Fruit fly (Drosophila melanogaster) whole organism, pupa: ENCODE results near the gene CheA87a.

Experiments
- CG10348 ChIP-seq: fragments of 200-800 bp; sonication (Bioruptor generic); IDR thresholded peaks from 2 replicates; pipeline ENCODE4 v1.3.6; 2022; ENCODE audit warnings: missing biosample characterization, missing genetic modification characterization
- CG12605 ChIP-seq: fragments of 200-800 bp; sonication (Bioruptor generic); IDR thresholded peaks from 2 replicates; pipeline ENCODE4 v1.3.6; 2022; ENCODE audit warnings: missing biosample characterization, missing genetic modification characterization
- CG13204 ChIP-seq: fragments of 200-800 bp; sonication (Bioruptor generic); optimal IDR thresholded peaks from 2 replicates; lab custom pipeline; 2018; ENCODE audit warnings: missing biosample characterization, mild to moderate bottlenecking, missing genetic modification characterization, moderate library complexity
- CG14655 ChIP-seq: fragments of 200-800 bp; sonication (Bioruptor generic); optimal IDR thresholded peaks from 3 replicates; lab custom pipeline; 2017; ENCODE audit warnings: mild to moderate bottlenecking, missing biosample characterization, missing genetic modification reagents, missing genetic modification characterization
- CG15710 ChIP-seq: fragments of 200-800 bp; sonication (Bioruptor generic); optimal IDR thresholded peaks from 2 replicates; lab custom pipeline; 2018; ENCODE audit warnings: missing biosample characterization, mild to moderate bottlenecking, missing genetic modification characterization, moderate library complexity
- CG17806 ChIP-seq: fragments of 200-800 bp; sonication (Bioruptor generic); optimal IDR thresholded peaks from 2 replicates; lab custom pipeline; 2018; ENCODE audit warnings: missing biosample characterization, mild to moderate bottlenecking, missing genetic modification characterization, moderate library complexity
- CG32121 ChIP-seq: fragments of 200-800 bp; sonication (Bioruptor generic); IDR thresholded peaks from 2 replicates; pipeline ENCODE4 v1.3.6; 2022; ENCODE audit warnings: missing biosample characterization, missing genetic modification characterization
- CG34367 ChIP-seq: fragments of 200-800 bp; sonication (Bioruptor generic); optimal IDR thresholded peaks from 2 replicates; lab custom pipeline; 2018; ENCODE audit warnings: missing biosample characterization, mild to moderate bottlenecking, missing genetic modification characterization
- CG4496 ChIP-seq: fragments of 200-800 bp; sonication (Bioruptor generic); IDR thresholded peaks from 3 replicates; pipeline ENCODE4 v1.3.6; 2022; ENCODE audit warnings: missing biosample characterization, missing genetic modification characterization
- CG8159 ChIP-seq: fragments of 200-800 bp; sonication (Bioruptor generic); optimal IDR thresholded peaks from 3 replicates; lab custom pipeline; 2018; ENCODE audit warnings: missing biosample characterization, mild to moderate bottlenecking, missing genetic modification characterization, moderate library complexity
- CG8301 ChIP-seq: fragments of 200-800 bp; sonication (Bioruptor generic); optimal IDR thresholded peaks from 2 replicates; lab custom pipeline; 2018; ENCODE audit warnings: missing biosample characterization, mild to moderate bottlenecking, missing genetic modification characterization
- CG9948 ChIP-seq: fragments of 200-800 bp; sonication (Bioruptor generic); optimal IDR thresholded peaks from 2 replicates; lab custom pipeline; 2018; ENCODE audit warnings: missing biosample characterization, mild to moderate bottlenecking, missing genetic modification characterization, moderate library complexity
- D1 ChIP-seq: fragments of 200-800 bp; sonication (Bioruptor generic); optimal IDR thresholded peaks from 2 replicates; lab custom pipeline; 2018; ENCODE audit warnings: missing biosample characterization, mild to moderate bottlenecking, missing genetic modification characterization, moderate library complexity
- EcR ChIP-seq: fragments of 200-800 bp; sonication (Bioruptor generic); optimal IDR thresholded peaks from 3 replicates; lab custom pipeline; 2019; ENCODE audit warnings: missing biosample characterization, missing genetic modification characterization, mild to moderate bottlenecking, moderate library complexity, missing genetic modification reagents
- Ets98B ChIP-seq: fragments of 200-800 bp; sonication (Bioruptor generic); IDR thresholded peaks from 2 replicates; pipeline ENCODE4 v1.3.6; 2022; ENCODE audit warnings: missing biosample characterization, missing genetic modification characterization
- Pif1A ChIP-seq: fragments of 200-800 bp; sonication (Bioruptor generic); optimal IDR thresholded peaks from 3 replicates; lab custom pipeline; 2016; ENCODE audit warnings: missing biosample characterization, missing genetic modification characterization
- Pif1B ChIP-seq: fragments of 200-800 bp; sonication (Bioruptor generic); optimal IDR thresholded peaks from 3 replicates; lab custom pipeline; 2016; ENCODE audit warnings: missing biosample characterization, missing genetic modification characterization
- Snoo ChIP-seq: fragments of 200-800 bp; sonication (Bioruptor generic); optimal IDR thresholded peaks from 3 replicates; lab custom pipeline; 2017; ENCODE audit warnings: missing biosample characterization, mild to moderate bottlenecking, missing genetic modification characterization, inconsistent platforms
- fd96Ca ChIP-seq: fragments of 200-800 bp; sonication (Bioruptor generic); IDR thresholded peaks from 3 replicates; pipeline ENCODE4 v1.3.6; 2022; ENCODE audit warnings: missing biosample characterization, missing genetic modification characterization
- gl ChIP-seq: fragments of 200-800 bp; sonication (Bioruptor generic); optimal IDR thresholded peaks from 2 replicates; lab custom pipeline; 2018; ENCODE audit warnings: missing biosample characterization, mild to moderate bottlenecking, missing genetic modification characterization
- rn ChIP-seq: fragments of 200-800 bp; sonication (Bioruptor generic); IDR thresholded peaks from 2 replicates; pipeline ENCODE4 v1.3.6; 2022; ENCODE audit warnings: missing biosample characterization, missing genetic modification characterization

CheA87a gene

dm6 chr3R:13412704-13413103, 43.3 kb downstream of the CheA87a start:
- TF ChIP-seq D1 (tag; lab: Kevin White, UChicago) (no peak), CG34367 (tag; lab: Kevin White, UChicago) (no peak), CG13204 (GFP tag; lab: Kevin White, UChicago) (no peak), CG8301 (tag; lab: Kevin White, UChicago) (no peak), CG32121 (GFP tag; lab: Robert Waterston, UW) (peak; percentile 18; the same call in 1 of the 2 replicates), CG8159 (no peak), Ets98B (GFP tag; lab: Robert Waterston, UW) (peak; percentile 32), fd96Ca (no peak), CG15710 (tag; lab: Kevin White, UChicago) (no peak), EcR (no peak)

dm6 chr3R:13415186-13415585, 45.7 kb downstream of the CheA87a start, which contains the start of gene yellow-e:
yellow-e (minus strand) TSS chr3R:13415286.
- 0 out of 3 replicates have a peak, but pooled peaks have one; percentile 19 for TF ChIP-seq CG4496 (GFP tag; lab: Robert Waterston, UW)
- TF ChIP-seq CG13204 (GFP tag; lab: Kevin White, UChicago), result no peak

- TF ChIP-seq Pif1B (GFP tag; lab: Kevin White, UChicago) (no peak), rn (no peak), Ets98B (GFP tag; lab: Robert Waterston, UW) (no peak), EcR (no peak), CG17806 (tag; lab: Kevin White, UChicago) (no peak), CG9948 (tag; lab: Kevin White, UChicago) (no peak), CG14655 (GFP tag; lab: Kevin White, UChicago) (no peak), CG13204 (GFP tag; lab: Kevin White, UChicago) (no peak), CG4496 (GFP tag; lab: Robert Waterston, UW) (no peak), gl (no peak), CG8159 (no peak), CG8301 (tag; lab: Kevin White, UChicago) (no peak), D1 (tag; lab: Kevin White, UChicago) (no peak), CG10348 (no peak), CG12605 (no peak), Pif1A (no peak), CG15710 (tag; lab: Kevin White, UChicago) (no peak), Snoo (tag; lab: Kevin White, UChicago) (no peak), fd96Ca (no peak), CG34367 (tag; lab: Kevin White, UChicago) (no peak)
These were observed 47.7 kb downstream of the CheA87a start for dm6 chr3R:13417067-13417595.
